Fruit fly (Drosophila melanogaster) whole organism, wandering third instar larva: ENCODE data around the gene east.
A peak's percentile ranks its signal among the peaks of the same experiment; 100 is the strongest.

ENCODE experiments used
- Abd-B ChIP-seq: fragments of >200 bp; optimal IDR thresholded peaks from 2 replicates; lab custom pipeline; 2017; ENCODE audit warnings: missing biosample characterization, missing genetic modification characterization
- CG32264 ChIP-seq: fragments of 200-800 bp; sonication (Bioruptor generic); optimal IDR thresholded peaks from 2 replicates; lab custom pipeline; 2016; ENCODE audit warnings: missing biosample characterization, missing genetic modification characterization
- CG9705 ChIP-seq: fragments of 200-800 bp; sonication (Bioruptor generic); optimal IDR thresholded peaks from 2 replicates; lab custom pipeline; 2018; ENCODE audit warnings: missing biosample characterization, mild to moderate bottlenecking, missing genetic modification characterization
- CrebA ChIP-seq: fragments of 200-800 bp; sonication (Bioruptor generic); optimal IDR thresholded peaks from 2 replicates; lab custom pipeline; 2016; ENCODE audit warnings: missing biosample characterization, mild to moderate bottlenecking, missing genetic modification characterization, borderline replicate concordance
- Dfd ChIP-seq: fragments of >200 bp; optimal IDR thresholded peaks from 2 replicates; lab custom pipeline; 2017; ENCODE audit warnings: missing biosample characterization, missing genetic modification characterization
- Dif ChIP-seq: fragments of 200-275, 200-300 bp; sonication (Bioruptor generic); optimal IDR thresholded peaks from 2 replicates; lab custom pipeline; 2018; ENCODE audit warnings: missing biosample characterization, missing genetic modification characterization; ENCODE audit not compliant: partially characterized antibody
- GATAd ChIP-seq: sonication (Bioruptor generic); optimal IDR thresholded peaks from 2 replicates; lab custom pipeline; 2016; ENCODE audit warnings: missing biosample characterization, missing genetic modification characterization
- HLH106 ChIP-seq: fragments of 200-800 bp; optimal IDR thresholded peaks from 3 replicates; lab custom pipeline; 2019; ENCODE audit warnings: missing biosample characterization, mild to moderate bottlenecking, missing genetic modification characterization, moderate library complexity
- Hnf4 ChIP-seq: fragments of 200-800 bp; sonication (Bioruptor generic); optimal IDR thresholded peaks from 2 replicates; lab custom pipeline; 2016; ENCODE audit warnings: missing biosample characterization, mild to moderate bottlenecking, missing genetic modification characterization
- Hr78 ChIP-seq: fragments of >200 bp; optimal IDR thresholded peaks from 2 replicates; lab custom pipeline; 2017; ENCODE audit warnings: missing biosample characterization, missing genetic modification characterization
- Hr83 ChIP-seq: fragments of 200-300 bp; sonication (Bioruptor generic); optimal IDR thresholded peaks from 2 replicates; lab custom pipeline; 2016; ENCODE audit warnings: missing biosample characterization, mild to moderate bottlenecking, missing genetic modification characterization, moderate library complexity; ENCODE audit not compliant: poor library complexity, severe bottlenecking
- Jra ChIP-seq: sonication (Bioruptor generic); optimal IDR thresholded peaks from 2 replicates; lab custom pipeline; 2016; ENCODE audit warnings: missing biosample characterization, missing genetic modification characterization
- N ChIP-seq: fragments of >200 bp; optimal IDR thresholded peaks from 2 replicates; lab custom pipeline; 2018; ENCODE audit warnings: missing biosample characterization, missing external identifiers, missing genetic modification characterization
- OdsH ChIP-seq: fragments of 200-800 bp; sonication (Bioruptor generic); optimal IDR thresholded peaks from 2 replicates; lab custom pipeline; 2016; ENCODE audit warnings: missing biosample characterization, mild to moderate bottlenecking, missing genetic modification characterization
- Rel ChIP-seq, 2 experiments: fragments of 200-800 bp; sonication (Bioruptor generic) in 1 of 2; optimal IDR thresholded peaks; 2 replicates in 1 of 2; 3 replicates in 1 of 2; lab custom pipeline; 2016 to 2019; ENCODE audit warnings: mild to moderate bottlenecking in 2 of 2, missing biosample characterization in 2 of 2, missing genetic modification characterization in 2 of 2, moderate library complexity in 1 of 2
- Sp1 ChIP-seq: fragments of 200-800 bp; sonication (Bioruptor generic); optimal IDR thresholded peaks from 3 replicates; lab custom pipeline; 2019; ENCODE audit warnings: missing biosample characterization, mild to moderate bottlenecking, missing genetic modification characterization, moderate library complexity
- Vsx2 ChIP-seq: fragments of 200-300, 225-300 bp; sonication (Bioruptor generic); optimal IDR thresholded peaks from 2 replicates; lab custom pipeline; 2018; ENCODE audit warnings: missing biosample characterization, missing genetic modification characterization; ENCODE audit not compliant: partially characterized antibody
- br ChIP-seq: fragments of 200-800 bp; sonication (Bioruptor generic); optimal IDR thresholded peaks from 2 replicates; lab custom pipeline; 2016; ENCODE audit warnings: missing biosample characterization, missing genetic modification characterization
- brk ChIP-seq: fragments of 200-800 bp; sonication (Bioruptor generic); optimal IDR thresholded peaks from 2 replicates; lab custom pipeline; 2016; ENCODE audit warnings: missing biosample characterization, mild to moderate bottlenecking, missing genetic modification characterization
- dl ChIP-seq, 2 experiments: fragments of 175-275, 200-275 bp in 1 of 2; fragments of 200-275 bp in 1 of 2; sonication (Bioruptor generic); optimal IDR thresholded peaks; lab custom pipeline; 2018; ENCODE audit warnings: mild to moderate bottlenecking in 2 of 2, missing biosample characterization in 2 of 2, missing genetic modification characterization in 2 of 2, moderate library complexity in 2 of 2; ENCODE audit not compliant: partially characterized antibody in 2 of 2, insufficient read depth in 1 of 2
- dmrt93B ChIP-seq: fragments of 200-800 bp; sonication (Bioruptor generic); optimal IDR thresholded peaks from 2 replicates; lab custom pipeline; 2018; ENCODE audit warnings: missing biosample characterization, mild to moderate bottlenecking, missing genetic modification characterization
- dsf ChIP-seq: sonication (Bioruptor generic); optimal IDR thresholded peaks from 2 replicates; lab custom pipeline; 2016; ENCODE audit warnings: missing biosample characterization, missing genetic modification characterization, borderline replicate concordance
- ey ChIP-seq: fragments of 200-800 bp; sonication (Bioruptor generic); optimal IDR thresholded peaks from 2 replicates; lab custom pipeline; 2016; ENCODE audit warnings: missing biosample characterization, missing genetic modification characterization
- foxo ChIP-seq, 2 experiments: fragments of 200-800 bp; sonication (Bioruptor generic); optimal IDR thresholded peaks; 2 replicates in 1 of 2; 3 replicates in 1 of 2; lab custom pipeline; 2016 to 2017; ENCODE audit warnings: missing biosample characterization in 2 of 2, missing genetic modification characterization in 2 of 2
- fru ChIP-seq: fragments of 200-800 bp; sonication (Bioruptor generic); optimal IDR thresholded peaks from 3 replicates; lab custom pipeline; 2016; ENCODE audit warnings: missing biosample characterization, mild to moderate bottlenecking, missing genetic modification characterization
- h ChIP-seq: fragments of 200-800 bp; sonication (Bioruptor generic); optimal IDR thresholded peaks from 3 replicates; lab custom pipeline; 2016; ENCODE audit warnings: missing biosample characterization, mild to moderate bottlenecking, missing genetic modification characterization
- jim ChIP-seq: fragments of 175-275, 200-325 bp; sonication (Bioruptor generic); optimal IDR thresholded peaks from 2 replicates; lab custom pipeline; 2016; ENCODE audit warnings: missing biosample characterization, mild to moderate bottlenecking, missing genetic modification characterization
- lola ChIP-seq: fragments of >200 bp; optimal IDR thresholded peaks from 2 replicates; lab custom pipeline; 2017; ENCODE audit warnings: missing biosample characterization, missing genetic modification characterization
- pan ChIP-seq: fragments of >200 bp; optimal IDR thresholded peaks from 2 replicates; lab custom pipeline; 2017
- psq ChIP-seq: fragments of 200-800 bp; sonication (Bioruptor generic); optimal IDR thresholded peaks from 3 replicates; lab custom pipeline; 2017; ENCODE audit warnings: missing biosample characterization, mild to moderate bottlenecking, missing genetic modification characterization, moderate library complexity
- rgr ChIP-seq: fragments of 200-800 bp; sonication (Bioruptor generic); optimal IDR thresholded peaks from 3 replicates; lab custom pipeline; 2016; ENCODE audit warnings: missing biosample characterization, mild to moderate bottlenecking, missing genetic modification characterization
- sage ChIP-seq: fragments of 200-800 bp; sonication (Bioruptor generic); optimal IDR thresholded peaks from 2 replicates; lab custom pipeline; 2016; ENCODE audit warnings: missing biosample characterization, mild to moderate bottlenecking, missing genetic modification characterization
- sv ChIP-seq: fragments of 200-800 bp; sonication (Bioruptor generic); optimal IDR thresholded peaks from 3 replicates; lab custom pipeline; 2016; ENCODE audit warnings: missing biosample characterization, missing genetic modification characterization
- tai ChIP-seq: sonication (Bioruptor generic); optimal IDR thresholded peaks from 2 replicates; lab custom pipeline; 2016; ENCODE audit warnings: missing biosample characterization, missing genetic modification characterization
- woc ChIP-seq: sonication (Bioruptor generic); optimal IDR thresholded peaks from 2 replicates; lab custom pipeline; 2016; ENCODE audit warnings: missing biosample characterization, mild to moderate bottlenecking, missing genetic modification characterization

east gene

dm6 chrX:2066259-2066658 is 55.6 kb downstream of the east start, which contains the start of gene CG14054:
Gene CG14054, minus strand, starts transcription at chrX:2066359.
- TF ChIP-seq fru (GFP tag; lab: Kevin White, UChicago) (no peak), dl (GFP tag; optimal IDR thresholded peaks at IDR 0.05; lab: Kevin White, UChicago; ENCODE audit: insufficient read depth in 1 of 2, partially characterized antibody in 2 of 2) (no peak), Hr78 (GFP tag; lab: Kevin White, UChicago) (no peak), tai (GFP tag; lab: Kevin White, UChicago) (no peak), Vsx2 (GFP tag; lab: Kevin White, UChicago) (no peak), sage (GFP tag; lab: Kevin White, UChicago) (no peak), Rel (GFP tag; optimal IDR thresholded peaks at IDR 0.05; lab: Kevin White, UChicago) (no peak), Rel (tag; optimal IDR thresholded peaks at IDR 0.05; lab: Kevin White, UChicago) (no peak), dsf (GFP tag; lab: Kevin White, UChicago) (no peak), rgr (no peak), Dfd (no peak), HLH106 (tag; lab: Kevin White, UChicago) (no peak), h (no peak), GATAd (GFP tag; lab: Kevin White, UChicago) (no peak), ey (GFP tag; lab: Kevin White, UChicago) (no peak), lola (GFP tag; lab: Kevin White, UChicago) (no peak), N (GFP tag; lab: Kevin White, UChicago) (no peak), OdsH (no peak)
- TF ChIP-seq, all 38 proteins: peak for 0

- TF ChIP-seq Dif (GFP tag; lab: Kevin White, UChicago) (no peak), jim (no peak), Vsx2 (GFP tag; lab: Kevin White, UChicago) (no peak), Jra (GFP tag; lab: Kevin White, UChicago) (no peak), dsf (GFP tag; lab: Kevin White, UChicago) (no peak), pan (lab: Kevin White, UChicago) (no peak), Dfd (no peak), ey (GFP tag; lab: Kevin White, UChicago) (no peak), Hnf4 (GFP tag; lab: Kevin White, UChicago) (no peak), rgr (no peak), tai (GFP tag; lab: Kevin White, UChicago) (no peak), sv (GFP tag; lab: Kevin White, UChicago) (no peak), Rel (GFP tag; optimal IDR thresholded peaks at IDR 0.05; lab: Kevin White, UChicago) (no peak), Rel (tag; optimal IDR thresholded peaks at IDR 0.05; lab: Kevin White, UChicago) (no peak), CrebA (GFP tag; lab: Kevin White, UChicago) (no peak)
- TF ChIP-seq, all 38 proteins: peak for 0
Measured at dm6 chrX:2068292-2068691, 57.6 kb downstream of the east start, which contains the start of gene CG4194. Gene CG4194, plus strand, starts transcription at chrX:2068592.

dm6 chrX:2069787-2070707 is 59.4 kb downstream of the east start:
- TF ChIP-seq foxo (GFP tag; optimal IDR thresholded peaks at IDR 0.05; lab: Kevin White, UChicago) (no peak), Jra (GFP tag; lab: Kevin White, UChicago) (no peak), Abd-B (GFP tag; lab: Kevin White, UChicago) (no peak), brk (GFP tag; lab: Kevin White, UChicago) (no peak), Hr83 (GFP tag; lab: Kevin White, UChicago) (no peak), Dif (GFP tag; lab: Kevin White, UChicago) (no peak), Rel (GFP tag; optimal IDR thresholded peaks at IDR 0.05; lab: Kevin White, UChicago) (peak; percentile 17), Rel (tag; optimal IDR thresholded peaks at IDR 0.05; lab: Kevin White, UChicago) (no peak)

dm6 chrX:2070708-2071063 is 60.0 kb downstream of the east start:
- TF ChIP-seq foxo (GFP tag; optimal IDR thresholded peaks at IDR 0.05; lab: Kevin White, UChicago): peak in 1 of 2 experiments; percentile 74
- no peak for TF ChIP-seq Dif (GFP tag; lab: Kevin White, UChicago)
- TF ChIP-seq ey (GFP tag; lab: Kevin White, UChicago): peak; percentile 61
- TF ChIP-seq woc (GFP tag; lab: Kevin White, UChicago): peak; percentile 36
- TF ChIP-seq Rel (GFP tag; optimal IDR thresholded peaks at IDR 0.05; lab: Kevin White, UChicago): no peak
- peak; percentile 59 for TF ChIP-seq Rel (tag; optimal IDR thresholded peaks at IDR 0.05; lab: Kevin White, UChicago)
- no peak for TF ChIP-seq CG9705 (GFP tag; lab: Kevin White, UChicago)
- peak; percentile 21 for TF ChIP-seq Sp1 (GFP tag; lab: Kevin White, UChicago)
- peak; percentile 73 for TF ChIP-seq HLH106 (tag; lab: Kevin White, UChicago)
- TF ChIP-seq psq (GFP tag; lab: Kevin White, UChicago): peak; percentile 54
- peak; percentile 54 for TF ChIP-seq OdsH
- TF ChIP-seq rgr: peak; percentile 39
- peak; percentile 50 for TF ChIP-seq dmrt93B (GFP tag; lab: Kevin White, UChicago)
- TF ChIP-seq fru (GFP tag; lab: Kevin White, UChicago): peak; percentile 78
- peak; percentile 60 for TF ChIP-seq br (GFP tag; lab: Kevin White, UChicago)
- peak; percentile 43 for TF ChIP-seq Jra (GFP tag; lab: Kevin White, UChicago)
- TF ChIP-seq sage (GFP tag; lab: Kevin White, UChicago): no peak
- TF ChIP-seq CG32264 (GFP tag; lab: Kevin White, UChicago): no peak
- peak; percentile 78 for TF ChIP-seq h
